Fruit fly (Drosophila melanogaster) whole organism, adult: ENCODE measurements around the gene alt.

Experiments used
- CG1620 ChIP-seq: fragments of 200-800 bp; sonication (Bioruptor generic); optimal IDR thresholded peaks from 2 replicates; lab custom pipeline; 2016; ENCODE audit warnings: missing biosample characterization, missing genetic modification characterization
- CG33017 ChIP-seq: fragments of 200-800 bp; sonication (Bioruptor generic); optimal IDR thresholded peaks from 2 replicates; lab custom pipeline; 2018; ENCODE audit warnings: missing biosample characterization, mild to moderate bottlenecking, missing genetic modification characterization, moderate library complexity
- CG7045 ChIP-seq: fragments of 200-800 bp; sonication (Bioruptor generic); optimal IDR thresholded peaks from 2 replicates; lab custom pipeline; 2017; ENCODE audit warnings: missing biosample characterization, mild to moderate bottlenecking, missing genetic modification characterization
- CG7101 ChIP-seq: fragments of 200-800 bp; sonication (Bioruptor generic); optimal IDR thresholded peaks from 2 replicates; lab custom pipeline; 2018; ENCODE audit warnings: missing biosample characterization, mild to moderate bottlenecking, missing genetic modification characterization, moderate library complexity
- Clk ChIP-seq: fragments of 200-800 bp; sonication (Bioruptor generic); optimal IDR thresholded peaks from 2 replicates; lab custom pipeline; 2017; ENCODE audit warnings: missing biosample characterization, missing genetic modification characterization
- Mnt ChIP-seq: fragments of 200-800 bp; sonication (Bioruptor generic); optimal IDR thresholded peaks from 2 replicates; lab custom pipeline; 2016; ENCODE audit warnings: missing biosample characterization, mild to moderate bottlenecking, missing genetic modification characterization
- bab1 ChIP-seq: fragments of 200-800 bp; sonication (Bioruptor generic); optimal IDR thresholded peaks from 3 replicates; lab custom pipeline; 2019; ENCODE audit warnings: missing biosample characterization, mild to moderate bottlenecking, missing genetic modification characterization, moderate library complexity
- cic ChIP-seq: fragments of 200-800 bp; sonication (Bioruptor generic); optimal IDR thresholded peaks from 2 replicates; lab custom pipeline; 2017; ENCODE audit warnings: missing biosample characterization, mild to moderate bottlenecking, missing genetic modification characterization, moderate library complexity
- cnc ChIP-seq, 2 experiments: fragments of >200 bp; optimal IDR thresholded peaks; 2 replicates each; lab custom pipeline; 2017
- kay ChIP-seq: fragments of 200-800 bp; sonication (Bioruptor generic); peaks from one replicate; lab custom pipeline; 2016; ENCODE audit warnings: missing biosample characterization, missing genetic modification characterization, borderline replicate concordance
- pad ChIP-seq: fragments of 200-800 bp; sonication (Bioruptor generic); optimal IDR thresholded peaks from 3 replicates; lab custom pipeline; 2017; ENCODE audit warnings: missing biosample characterization, missing genetic modification characterization, mild to moderate bottlenecking, moderate library complexity, missing genetic modification reagents
- tj ChIP-seq: fragments of 200-800 bp; sonication (Bioruptor generic); optimal IDR thresholded peaks from 3 replicates; lab custom pipeline; 2017; ENCODE audit warnings: missing biosample characterization, mild to moderate bottlenecking, missing genetic modification characterization, moderate library complexity
- toe ChIP-seq: fragments of 200-800 bp; sonication (Bioruptor generic); optimal IDR thresholded peaks from 2 replicates; lab custom pipeline; 2016; ENCODE audit warnings: missing biosample characterization, missing genetic modification characterization

dm6 chr3R:17656923-17657322, 25.4 kb downstream of the alt start:
- no peak for TF ChIP-seq Clk (GFP tag; lab: Kevin White, UChicago)
- TF ChIP-seq Mnt, result no peak
- TF ChIP-seq toe (GFP tag; lab: Kevin White, UChicago), result no peak
- no peak for TF ChIP-seq CG1620 (GFP tag; lab: Kevin White, UChicago)
- TF ChIP-seq bab1 (GFP tag; lab: Kevin White, UChicago), result peak; percentile 17
- peak; percentile 70 for TF ChIP-seq tj (GFP tag; lab: Kevin White, UChicago)
- no peak for TF ChIP-seq CG7101 (tag; lab: Kevin White, UChicago)
- no peak for TF ChIP-seq CG33017 (tag; lab: Kevin White, UChicago)
- no peak for TF ChIP-seq cnc (optimal IDR thresholded peaks at IDR 0.05; lab: Kevin White, UChicago)
- no peak for TF ChIP-seq cic (GFP tag; lab: Kevin White, UChicago)
- no peak for TF ChIP-seq kay (GFP tag; lab: Kevin White, UChicago)
- no peak for TF ChIP-seq pad
- TF ChIP-seq CG7045, result no peak
